Fruit fly (Drosophila melanogaster) whole organism, embryonic: ENCODE results near the gene CG34398.
A peak's percentile ranks its signal among the peaks of the same experiment; 100 is the strongest.

Experiments
- Atf3 ChIP-seq: fragments of 200-800 bp; sonication (Bioruptor generic); optimal IDR thresholded peaks from 3 replicates; lab custom pipeline; 2016; ENCODE audit warnings: missing biosample characterization, missing genetic modification characterization
- CG10543 ChIP-seq: fragments of 200-800 bp; sonication (Bioruptor generic); optimal IDR thresholded peaks from 3 replicates; lab custom pipeline; 2017; ENCODE audit warnings: missing biosample characterization, mild to moderate bottlenecking, missing genetic modification characterization, moderate library complexity
- CG10565 ChIP-seq: fragments of 200-800 bp; sonication (Bioruptor generic); optimal IDR thresholded peaks from 3 replicates; lab custom pipeline; 2016; ENCODE audit warnings: missing biosample characterization, mild to moderate bottlenecking, missing genetic modification characterization
- CG11504 ChIP-seq: fragments of 200-800 bp; sonication (Bioruptor generic); optimal IDR thresholded peaks from 3 replicates; lab custom pipeline; 2019; ENCODE audit warnings: missing biosample characterization, mild to moderate bottlenecking, missing genetic modification characterization, moderate library complexity
- CG12219 ChIP-seq: fragments of 200-800 bp; sonication (Bioruptor generic); optimal IDR thresholded peaks from 3 replicates; lab custom pipeline; 2018; ENCODE audit warnings: missing biosample characterization, mild to moderate bottlenecking, missing genetic modification characterization
- CG13296 ChIP-seq: fragments of 200-800 bp; sonication (Bioruptor generic); optimal IDR thresholded peaks from 3 replicates; lab custom pipeline; 2018; ENCODE audit warnings: missing biosample characterization, mild to moderate bottlenecking, missing genetic modification characterization
- CG14965 ChIP-seq: fragments of 200-800 bp; sonication (Bioruptor generic); optimal IDR thresholded peaks from 2 replicates; lab custom pipeline; 2016; ENCODE audit warnings: missing biosample characterization, missing genetic modification characterization, borderline replicate concordance
- CG15269 ChIP-seq: fragments of 200-800 bp; sonication (Bioruptor generic); optimal IDR thresholded peaks from 2 replicates; lab custom pipeline; 2018; ENCODE audit warnings: missing biosample characterization, mild to moderate bottlenecking, missing genetic modification characterization, moderate library complexity
- CG1647 ChIP-seq: fragments of 200-800 bp; sonication (Bioruptor generic); optimal IDR thresholded peaks from 3 replicates; lab custom pipeline; 2016; ENCODE audit warnings: missing biosample characterization, missing genetic modification characterization
- CG18599 ChIP-seq: fragments of 200-800 bp; sonication (Bioruptor generic); optimal IDR thresholded peaks from 3 replicates; lab custom pipeline; 2017; ENCODE audit warnings: missing biosample characterization, missing genetic modification characterization, mild to moderate bottlenecking, moderate library complexity, missing genetic modification reagents
- CG2120 ChIP-seq: fragments of 200-800 bp; sonication (Bioruptor generic); optimal IDR thresholded peaks from 3 replicates; lab custom pipeline; 2016; ENCODE audit warnings: missing biosample characterization, missing genetic modification characterization
- CG2678 ChIP-seq: fragments of 200-800 bp; sonication (Bioruptor generic); optimal IDR thresholded peaks from 3 replicates; lab custom pipeline; 2019; ENCODE audit warnings: missing biosample characterization, mild to moderate bottlenecking, missing genetic modification characterization, moderate library complexity
- CG2712 ChIP-seq: fragments of 200-800 bp; optimal IDR thresholded peaks from 3 replicates; lab custom pipeline; 2019; ENCODE audit warnings: missing biosample characterization, mild to moderate bottlenecking, missing genetic modification characterization, moderate library complexity
- CG30431 ChIP-seq: fragments of 200-800 bp; sonication (Bioruptor generic); optimal IDR thresholded peaks from 2 replicates; lab custom pipeline; 2017; ENCODE audit warnings: missing biosample characterization, missing genetic modification characterization
- CG3281 ChIP-seq: fragments of 200-800 bp; sonication (Bioruptor generic); optimal IDR thresholded peaks from 3 replicates; lab custom pipeline; 2017; ENCODE audit warnings: missing biosample characterization, mild to moderate bottlenecking, missing genetic modification characterization
- CG34224 ChIP-seq: fragments of 200-800 bp; sonication (Bioruptor generic); IDR thresholded peaks from 3 replicates; pipeline ENCODE4 v1.3.6; 2022; ENCODE audit warnings: missing biosample characterization, missing genetic modification characterization; ENCODE audit not compliant: partially characterized antibody
- CG34376 ChIP-seq: fragments of 200-800 bp; sonication (Bioruptor generic); optimal IDR thresholded peaks from 2 replicates; lab custom pipeline; 2018; ENCODE audit warnings: missing biosample characterization, mild to moderate bottlenecking, missing genetic modification characterization
- CG4854 ChIP-seq: fragments of 200-800 bp; sonication (Bioruptor generic); optimal IDR thresholded peaks from 2 replicates; lab custom pipeline; 2016; ENCODE audit warnings: missing biosample characterization, missing genetic modification characterization, inconsistent platforms
- CG6765 ChIP-seq: fragments of 200-800 bp; sonication (Bioruptor generic); optimal IDR thresholded peaks from 3 replicates; lab custom pipeline; 2017; ENCODE audit warnings: missing biosample characterization, mild to moderate bottlenecking, missing genetic modification characterization
- CG7839 ChIP-seq: fragments of 200-800 bp; sonication (Bioruptor generic); optimal IDR thresholded peaks from 3 replicates; lab custom pipeline; 2018; ENCODE audit warnings: missing biosample characterization, mild to moderate bottlenecking, missing genetic modification characterization, moderate library complexity
- Gsc ChIP-seq: fragments of 200-800 bp; sonication (Bioruptor generic); IDR thresholded peaks from 2 replicates; pipeline ENCODE4 v1.3.6; 2022; ENCODE audit warnings: missing biosample characterization, missing genetic modification characterization
- Hand ChIP-seq: fragments of 200-800 bp; sonication (Bioruptor generic); optimal IDR thresholded peaks from 2 replicates; lab custom pipeline; 2017; ENCODE audit warnings: mild to moderate bottlenecking, missing biosample characterization, missing genetic modification reagents, missing genetic modification characterization
- Med ChIP-seq: fragments of 200-800 bp; sonication (Bioruptor generic); peaks from one replicate; lab custom pipeline; 2016; ENCODE audit warnings: missing biosample characterization, missing genetic modification characterization, mild to moderate bottlenecking, inconsistent platforms, moderate library complexity
- Pdp1 ChIP-seq, 2 experiments: fragments of 200-800 bp; sonication (Bioruptor generic); optimal IDR thresholded peaks; 3 replicates each; lab custom pipeline; 2016; ENCODE audit warnings: missing biosample characterization in 2 of 2, missing genetic modification characterization in 2 of 2, mild to moderate bottlenecking in 1 of 2, moderate library complexity in 1 of 2
- Xrp1 ChIP-seq: fragments of 200-800 bp; sonication (Bioruptor generic); IDR thresholded peaks from 2 replicates; pipeline ENCODE4 v1.3.6; 2022; ENCODE audit warnings: missing biosample characterization, missing genetic modification characterization
- dmrt99B ChIP-seq: fragments of 200-800 bp; sonication (Bioruptor generic); optimal IDR thresholded peaks from 2 replicates; lab custom pipeline; 2018; ENCODE audit warnings: missing biosample characterization, mild to moderate bottlenecking, missing genetic modification characterization, moderate library complexity
- exex ChIP-seq: fragments of 200-800 bp; sonication (Bioruptor generic); optimal IDR thresholded peaks from 4 replicates; lab custom pipeline; 2018; ENCODE audit warnings: missing biosample characterization, mild to moderate bottlenecking, missing genetic modification characterization, moderate library complexity
- gem ChIP-seq: fragments of 200-800 bp; sonication (Bioruptor generic); optimal IDR thresholded peaks from 2 replicates; lab custom pipeline; 2019; ENCODE audit warnings: missing biosample characterization, mild to moderate bottlenecking, missing genetic modification characterization, moderate library complexity
- grau ChIP-seq: fragments of 200-800 bp; optimal IDR thresholded peaks from 3 replicates; lab custom pipeline; 2019; ENCODE audit warnings: missing biosample characterization, mild to moderate bottlenecking, missing genetic modification characterization, moderate library complexity
- grn ChIP-seq: fragments of 200-800 bp; sonication (Bioruptor generic); optimal IDR thresholded peaks from 3 replicates; lab custom pipeline; 2017; ENCODE audit warnings: missing biosample characterization, missing genetic modification characterization
- h ChIP-seq: fragments of >200 bp; optimal IDR thresholded peaks from 2 replicates; lab custom pipeline; 2017
- lab ChIP-seq: fragments of 200-800 bp; sonication (Bioruptor generic); optimal IDR thresholded peaks from 3 replicates; lab custom pipeline; 2017; ENCODE audit warnings: missing biosample characterization, missing genetic modification characterization, mild to moderate bottlenecking, moderate library complexity, missing genetic modification reagents
- pita ChIP-seq: fragments of 200-800 bp; sonication (Bioruptor generic); optimal IDR thresholded peaks from 2 replicates; lab custom pipeline; 2017; ENCODE audit warnings: missing biosample characterization, mild to moderate bottlenecking, missing genetic modification characterization
- row ChIP-seq: fragments of 200-800 bp; sonication (Bioruptor generic); IDR thresholded peaks from 3 replicates; pipeline ENCODE4 v1.3.6; 2022; ENCODE audit warnings: missing biosample characterization, missing genetic modification characterization
- sd ChIP-seq: fragments of 200-800 bp; sonication (Bioruptor generic); optimal IDR thresholded peaks from 3 replicates; lab custom pipeline; 2018; ENCODE audit warnings: missing biosample characterization, mild to moderate bottlenecking, missing genetic modification characterization, moderate library complexity
- sens ChIP-seq: fragments of 200-800 bp; sonication (Bioruptor generic); peaks from one replicate; lab custom pipeline; 2016; ENCODE audit warnings: missing biosample characterization, missing genetic modification characterization
- sisA ChIP-seq: fragments of 200-800 bp; sonication (Bioruptor generic); IDR thresholded peaks from 2 replicates; pipeline ENCODE4 v1.3.6; 2022; ENCODE audit warnings: missing biosample characterization, missing genetic modification characterization
- sug ChIP-seq: fragments of 200-800 bp; optimal IDR thresholded peaks from 2 replicates; lab custom pipeline; 2019; ENCODE audit warnings: missing biosample characterization, mild to moderate bottlenecking, missing genetic modification characterization, moderate library complexity
- tin ChIP-seq: fragments of 200-800 bp; sonication (Bioruptor generic); optimal IDR thresholded peaks from 3 replicates; lab custom pipeline; 2016; ENCODE audit warnings: missing biosample characterization, missing genetic modification characterization

CG34398 gene

DNA sequence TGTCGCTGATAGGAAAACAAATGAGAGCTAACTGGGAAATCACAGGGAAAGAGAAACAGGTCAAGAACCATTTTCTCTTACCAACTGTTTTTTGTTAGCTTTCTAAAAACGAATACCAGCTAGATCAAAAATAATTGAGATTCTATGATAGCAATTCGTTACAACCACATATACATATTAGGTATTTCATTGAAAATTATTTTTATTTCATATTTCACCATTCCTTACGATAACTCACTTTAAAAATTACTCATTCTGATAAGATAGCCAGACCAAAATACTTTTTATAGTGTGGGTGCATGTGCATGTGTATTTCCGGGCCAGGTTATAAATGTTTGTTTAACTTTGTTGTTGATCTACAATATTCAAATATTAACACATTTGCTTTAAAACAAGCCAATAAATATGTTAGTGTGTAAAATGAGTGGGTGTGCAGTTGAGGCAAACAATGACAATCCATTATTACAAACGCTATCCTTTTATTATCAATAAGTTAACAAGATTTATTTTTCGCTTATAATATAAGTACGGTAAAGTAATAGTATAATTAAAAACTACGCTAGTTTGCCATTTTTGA is 39.3 kb downstream of the CG34398 start (continued):
- peak; percentile 33 for TF ChIP-seq dmrt99B (tag; lab: Kevin White, UChicago)
- TF ChIP-seq, all 482 proteins: peak for 55

DNA sequence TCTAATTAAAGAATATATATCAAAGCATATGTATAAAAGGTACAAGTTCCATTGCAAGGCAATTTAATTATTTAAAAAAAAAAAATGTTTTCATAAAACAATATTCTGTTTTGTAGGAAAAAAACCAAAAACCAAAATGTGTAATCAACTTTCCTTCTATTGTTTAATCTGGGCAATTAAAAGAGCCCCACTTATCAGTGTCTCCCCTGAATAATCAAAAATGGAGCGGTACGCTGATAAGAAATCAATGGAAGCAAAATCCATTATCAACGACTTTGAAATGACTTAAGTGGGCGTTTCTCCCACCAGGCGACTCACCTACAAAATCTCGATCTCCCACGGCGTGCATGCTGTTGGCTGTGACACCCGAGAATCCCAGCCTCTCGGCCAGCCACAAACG is 42.1 kb downstream of the CG34398 start:
- TF ChIP-seq CG12219 (no peak), tin (GFP tag; lab: Kevin White, UChicago) (no peak), CG34376 (GFP tag; lab: Kevin White, UChicago) (peak; percentile 8), sug (tag; lab: Kevin White, UChicago) (peak; percentile 77), CG2678 (tag; lab: Kevin White, UChicago) (peak; percentile 6), h (no peak), exex (tag; lab: Kevin White, UChicago) (peak; percentile 90), grn (peak; percentile 42), CG34224 (no peak), Xrp1 (GFP tag; lab: Robert Waterston, UW) (no peak)

DNA sequence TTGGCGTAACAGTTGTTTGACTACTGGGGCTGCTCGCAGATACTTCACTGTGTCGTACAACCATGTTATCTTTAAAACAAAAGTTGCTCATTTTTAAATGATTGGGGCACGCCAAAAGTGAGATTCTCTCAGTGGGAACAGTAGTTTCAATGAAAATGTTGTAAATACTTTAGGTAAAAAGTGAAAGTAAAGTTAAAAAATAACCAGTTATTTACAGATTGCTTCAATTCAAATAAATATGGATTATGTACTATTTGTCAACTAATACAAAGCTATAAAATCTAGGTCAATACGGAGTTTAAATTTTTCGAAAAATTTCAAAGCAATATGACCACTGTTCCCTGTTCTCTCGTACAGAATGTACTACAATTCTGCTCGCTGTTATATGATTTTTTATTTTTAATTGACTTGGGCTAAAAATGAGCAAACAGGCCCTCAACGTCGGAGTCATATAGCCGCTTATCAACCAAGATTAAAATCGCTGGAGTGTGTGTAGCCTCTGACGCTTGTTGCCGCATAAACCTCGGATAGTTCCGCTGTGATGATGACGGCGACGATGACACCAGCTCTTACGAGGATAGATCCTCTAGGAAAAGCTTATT is 43.3 kb downstream of the CG34398 start, which contains the start of gene Argl:
Gene Argl (minus strand): TSS at position 370 of the 602 bp plus-strand sequence.
- TF ChIP-seq Pdp1 (GFP tag; optimal IDR thresholded peaks at IDR 0.05; lab: Kevin White, UChicago) (peak in 1 of 2 experiments; percentile 50), CG2712 (tag; lab: Kevin White, UChicago) (no peak), Atf3 (no peak), CG11504 (peak; percentile 5), sd (tag; lab: Kevin White, UChicago) (peak; percentile 20), CG30431 (GFP tag; lab: Kevin White, UChicago) (no peak), Med (GFP tag; lab: Kevin White, UChicago) (peak; percentile 49), exex (tag; lab: Kevin White, UChicago) (peak; percentile 73), CG18599 (GFP tag; lab: Kevin White, UChicago) (peak; percentile 26), CG14965 (GFP tag; lab: Kevin White, UChicago) (no peak), sens (peak; percentile 33), gem (peak; percentile 9), grau (peak; percentile 27), CG34376 (GFP tag; lab: Kevin White, UChicago) (peak; percentile 74), Gsc (no peak), CG4854 (GFP tag; lab: Kevin White, UChicago) (no peak), CG6765 (GFP tag; lab: Kevin White, UChicago) (peak; percentile 12), CG10543 (GFP tag; lab: Kevin White, UChicago) (peak; percentile 24), CG15269 (tag; lab: Kevin White, UChicago) (peak; percentile 17), CG1647 (GFP tag; lab: Kevin White, UChicago) (no peak), grn (peak; percentile 42), sug (tag; lab: Kevin White, UChicago) (peak; percentile 54), lab (GFP tag; lab: Kevin White, UChicago) (peak; percentile 19), CG2120 (GFP tag; lab: Kevin White, UChicago) (peak; percentile 25), pita (GFP tag; lab: Kevin White, UChicago) (no peak), CG2678 (tag; lab: Kevin White, UChicago) (peak; percentile 14), CG7839 (tag; lab: Kevin White, UChicago) (no peak), CG3281 (GFP tag; lab: Kevin White, UChicago) (peak; percentile 21), CG13296 (GFP tag; lab: Kevin White, UChicago) (peak; percentile 32), sisA (GFP tag; lab: Robert Waterston, UW) (no peak), CG10565 (GFP tag; lab: Kevin White, UChicago) (no peak), row (peak; percentile 31; the same call in 1 of the 3 replicates), Hand (GFP tag; lab: Kevin White, UChicago) (peak; percentile 19)
